Worm (Caenorhabditis elegans) whole organism, midembryonic: ENCODE results near the gene C02F5.12.

ENCODE experiments used
- T22C8.4 ChIP-seq: fragments of 200-800 bp; sonication (Bioruptor generic); IDR thresholded peaks from 2 replicates; pipeline ENCODE4 v1.3.6; 2022; ENCODE audit warnings: missing genetic modification characterization, missing compliant biosample characterization
- flt-1 ChIP-seq: fragments of 200-800 bp; sonication (Bioruptor generic); IDR thresholded peaks from 2 replicates; pipeline ENCODE4 v1.3.6; 2022; ENCODE audit warnings: missing genetic modification characterization, missing compliant biosample characterization
- klf-2 ChIP-seq: fragments of 200-800 bp; sonication (Bioruptor generic); conservative IDR thresholded peaks from 2 replicates; pipeline ENCODE4 v1.3.6; 2022; ENCODE audit warnings: missing genetic modification reagents, missing genetic modification characterization, missing compliant biosample characterization
- med-1 ChIP-seq: sonication (generic microtip); optimal IDR thresholded peaks from 2 replicates; lab custom pipeline; 2017; ENCODE audit warnings: missing genetic modification characterization, mild to moderate bottlenecking, missing compliant biosample characterization, antibody characterized with exemption, missing genetic modification reagents; ENCODE audit not compliant: insufficient read depth
- ref-1 ChIP-seq: fragments of 200-800 bp; sonication (Bioruptor generic); conservative IDR thresholded peaks from 2 replicates; pipeline ENCODE4 v1.3.6; 2022; ENCODE audit warnings: missing genetic modification reagents, missing genetic modification characterization, missing compliant biosample characterization
- ztf-23 ChIP-seq: fragments of 200-800 bp; sonication (Bioruptor generic); IDR thresholded peaks from 2 replicates; pipeline ENCODE4 v1.3.6; 2022; ENCODE audit warnings: missing genetic modification reagents, missing genetic modification characterization, missing compliant biosample characterization
- ztf-29 ChIP-seq: fragments of 200-800 bp; sonication (Bioruptor generic); IDR thresholded peaks from 2 replicates; pipeline ENCODE4 v1.3.6; 2022; ENCODE audit warnings: missing genetic modification reagents, missing genetic modification characterization, missing compliant biosample characterization

ce11 chrIII:8217919-8218318 is 24.9 kb downstream of the C02F5.12 start, which contains the start of gene C30A5.16:
- no peak for TF ChIP-seq ztf-29 (GFP tag; lab: Robert Waterston, UW)
- TF ChIP-seq T22C8.4 (GFP tag; lab: Robert Waterston, UW) = no peak
- no peak for TF ChIP-seq flt-1 (GFP tag; lab: Robert Waterston, UW)
- TF ChIP-seq ztf-23 (GFP tag; lab: Robert Waterston, UW) = no peak
- no peak for TF ChIP-seq ref-1
- no peak for TF ChIP-seq klf-2
- TF ChIP-seq med-1 (GFP tag; lab: Kevin White, UChicago) = no peak
